Fruit fly (Drosophila melanogaster) whole organism, embryonic: ENCODE results near the gene CG6432.
A peak's percentile ranks its signal among the peaks of the same experiment; 100 is the strongest.

Experiments used
- Atf-2 ChIP-seq: fragments of 200-800 bp; sonication (Bioruptor generic); optimal IDR thresholded peaks from 2 replicates; lab custom pipeline; 2016; ENCODE audit warnings: missing biosample characterization, missing genetic modification characterization
- CG1024 ChIP-seq: fragments of 200-800 bp; sonication (Bioruptor generic); IDR thresholded peaks from 2 replicates; pipeline ENCODE4 v1.3.6; 2022; ENCODE audit warnings: missing biosample characterization, missing genetic modification characterization
- CG10267 ChIP-seq: fragments of 200-800 bp; sonication (Bioruptor generic); optimal IDR thresholded peaks from 2 replicates; lab custom pipeline; 2018; ENCODE audit warnings: missing biosample characterization, mild to moderate bottlenecking, missing genetic modification characterization, moderate library complexity
- CG10274 ChIP-seq: fragments of 200-800 bp; sonication (Bioruptor generic); optimal IDR thresholded peaks from 3 replicates; lab custom pipeline; 2017; ENCODE audit warnings: missing biosample characterization, mild to moderate bottlenecking, missing genetic modification characterization
- CG15269 ChIP-seq: fragments of 200-800 bp; sonication (Bioruptor generic); optimal IDR thresholded peaks from 2 replicates; lab custom pipeline; 2018; ENCODE audit warnings: missing biosample characterization, mild to moderate bottlenecking, missing genetic modification characterization, moderate library complexity
- CG1602 ChIP-seq: fragments of 200-800 bp; sonication (Bioruptor generic); optimal IDR thresholded peaks from 3 replicates; lab custom pipeline; 2016; ENCODE audit warnings: missing biosample characterization, missing genetic modification characterization
- CG17385 ChIP-seq: fragments of 200-800 bp; sonication (Bioruptor generic); optimal IDR thresholded peaks from 3 replicates; lab custom pipeline; 2018; ENCODE audit warnings: missing biosample characterization, mild to moderate bottlenecking, missing genetic modification characterization
- CG1792 ChIP-seq: fragments of 200-800 bp; sonication (Bioruptor generic); optimal IDR thresholded peaks from 2 replicates; lab custom pipeline; 2016; ENCODE audit warnings: missing biosample characterization, missing genetic modification characterization
- CG2129 ChIP-seq: fragments of 200-800 bp; sonication (Bioruptor generic); IDR thresholded peaks from 2 replicates; pipeline ENCODE4 v1.3.6; 2022; ENCODE audit warnings: missing biosample characterization, missing genetic modification characterization; ENCODE audit not compliant: partially characterized antibody
- CG2199 ChIP-seq: fragments of 200-800 bp; sonication (Bioruptor generic); IDR thresholded peaks from 3 replicates; pipeline ENCODE4 v1.3.6; 2022; ENCODE audit warnings: missing biosample characterization, missing genetic modification characterization
- CG31224 ChIP-seq: fragments of 200-800 bp; sonication (Bioruptor generic); IDR thresholded peaks from 2 replicates; pipeline ENCODE4 v1.3.6; 2022; ENCODE audit warnings: missing biosample characterization, missing genetic modification characterization
- CG31365 ChIP-seq: fragments of 200-800 bp; sonication (Bioruptor generic); optimal IDR thresholded peaks from 2 replicates; lab custom pipeline; 2018; ENCODE audit warnings: missing biosample characterization, mild to moderate bottlenecking, missing genetic modification characterization
- CG3726 ChIP-seq: fragments of 200-800 bp; sonication (Bioruptor generic); IDR thresholded peaks from 3 replicates; pipeline ENCODE4, ENCODE4 v1.3.6; 2022; ENCODE audit warnings: missing biosample characterization, missing genetic modification characterization
- CG5180 ChIP-seq: fragments of 200-800 bp; sonication (Bioruptor generic); optimal IDR thresholded peaks from 3 replicates; lab custom pipeline; 2017; ENCODE audit warnings: missing biosample characterization, missing genetic modification characterization, mild to moderate bottlenecking, moderate library complexity, missing genetic modification reagents
- CG6765 ChIP-seq: fragments of 200-800 bp; sonication (Bioruptor generic); optimal IDR thresholded peaks from 3 replicates; lab custom pipeline; 2017; ENCODE audit warnings: missing biosample characterization, mild to moderate bottlenecking, missing genetic modification characterization
- CG6813 ChIP-seq: fragments of 200-800 bp; sonication (Bioruptor generic); optimal IDR thresholded peaks from 2 replicates; lab custom pipeline; 2017; ENCODE audit warnings: missing biosample characterization, missing genetic modification characterization, mild to moderate bottlenecking, moderate library complexity, missing genetic modification reagents
- CG8089 ChIP-seq: fragments of 200-800 bp; sonication (Bioruptor generic); optimal IDR thresholded peaks from 3 replicates; lab custom pipeline; 2016; ENCODE audit warnings: missing biosample characterization, missing genetic modification characterization
- CG8478 ChIP-seq: fragments of >200 bp; optimal IDR thresholded peaks from 2 replicates; lab custom pipeline; 2018
- CG9215 ChIP-seq: fragments of 200-800 bp; sonication (Bioruptor generic); IDR thresholded peaks from 2 replicates; pipeline ENCODE4 v1.3.6; 2022; ENCODE audit warnings: missing biosample characterization, missing genetic modification characterization
- Chrac-16 ChIP-seq: fragments of 200-800 bp; sonication (Bioruptor generic); optimal IDR thresholded peaks from 3 replicates; lab custom pipeline; 2016; ENCODE audit warnings: missing biosample characterization, missing genetic modification characterization
- CkIIα-i1 ChIP-seq: fragments of 200-800 bp; sonication (Bioruptor generic); IDR thresholded peaks from 2 replicates; pipeline ENCODE4 v1.3.6; 2022; ENCODE audit warnings: missing biosample characterization, missing genetic modification characterization
- Dref ChIP-seq: fragments of 200-800 bp; sonication (Bioruptor generic); IDR thresholded peaks from 2 replicates; pipeline ENCODE4 v1.3.6; 2022; ENCODE audit warnings: missing biosample characterization, missing genetic modification characterization
- HmgZ ChIP-seq: fragments of 200-800 bp; sonication (Bioruptor generic); optimal IDR thresholded peaks from 2 replicates; lab custom pipeline; 2018; ENCODE audit warnings: missing biosample characterization, mild to moderate bottlenecking, missing genetic modification characterization
- Hmr ChIP-seq: fragments of 200-800 bp; sonication (Bioruptor generic); optimal IDR thresholded peaks from 3 replicates; lab custom pipeline; 2017; ENCODE audit warnings: mild to moderate bottlenecking, missing biosample characterization, missing genetic modification reagents, missing genetic modification characterization
- Hr51 ChIP-seq, 2 experiments: fragments of 200-800 bp; sonication (Bioruptor generic); optimal IDR thresholded peaks; 2 replicates in 1 of 2; 3 replicates in 1 of 2; lab custom pipeline; 2016 to 2018; ENCODE audit warnings: missing biosample characterization in 2 of 2, missing genetic modification characterization in 2 of 2, mild to moderate bottlenecking in 1 of 2, moderate library complexity in 1 of 2
- Jarid2 ChIP-seq: fragments of 200-800 bp; sonication (Bioruptor generic); optimal IDR thresholded peaks from 3 replicates; lab custom pipeline; 2017; ENCODE audit warnings: mild to moderate bottlenecking, missing biosample characterization, missing genetic modification reagents, missing genetic modification characterization
- Kr ChIP-seq: fragments of 200-800 bp; sonication (Bioruptor generic); optimal IDR thresholded peaks from 2 replicates; lab custom pipeline; 2017; ENCODE audit warnings: missing biosample characterization, mild to moderate bottlenecking, missing genetic modification characterization
- Opbp ChIP-seq: fragments of 200-800 bp; sonication (Bioruptor generic); IDR thresholded peaks from 3 replicates; pipeline ENCODE4 v1.3.6; 2022; ENCODE audit warnings: missing biosample characterization, missing genetic modification characterization; ENCODE audit not compliant: partially characterized antibody
- Optix ChIP-seq: fragments of 200-800 bp; sonication (Bioruptor generic); IDR thresholded peaks from 3 replicates; pipeline ENCODE4 v1.3.6; 2022; ENCODE audit warnings: missing biosample characterization, missing genetic modification characterization
- Side ChIP-seq: fragments of 200-800 bp; sonication (Bioruptor generic); optimal IDR thresholded peaks from 2 replicates; lab custom pipeline; 2016; ENCODE audit warnings: missing biosample characterization, missing genetic modification characterization
- Sry-β ChIP-seq: fragments of 200-800 bp; sonication (Bioruptor generic); optimal IDR thresholded peaks from 2 replicates; lab custom pipeline; 2018; ENCODE audit warnings: missing biosample characterization, mild to moderate bottlenecking, missing genetic modification characterization, moderate library complexity
- ac ChIP-seq: fragments of 200-800 bp; sonication (Bioruptor generic); optimal IDR thresholded peaks from 3 replicates; lab custom pipeline; 2017; ENCODE audit warnings: missing biosample characterization, mild to moderate bottlenecking, missing genetic modification characterization
- bigmax ChIP-seq: fragments of 200-800 bp; sonication (Bioruptor generic); optimal IDR thresholded peaks from 2 replicates; lab custom pipeline; 2018; ENCODE audit warnings: missing biosample characterization, mild to moderate bottlenecking, missing genetic modification characterization
- bowl ChIP-seq: fragments of 200-800 bp; sonication (Bioruptor generic); IDR thresholded peaks from 2 replicates; pipeline ENCODE4 v1.3.6; 2022; ENCODE audit warnings: missing biosample characterization, missing genetic modification characterization
- dpn ChIP-seq, 2 experiments: fragments of 200-800 bp; sonication (Bioruptor generic); optimal IDR thresholded peaks; 3 replicates each; lab custom pipeline; 2016; ENCODE audit warnings: missing biosample characterization in 2 of 2, missing genetic modification characterization in 2 of 2
- gsb-n ChIP-seq: fragments of 200-800 bp; sonication (Bioruptor generic); optimal IDR thresholded peaks from 3 replicates; lab custom pipeline; 2018; ENCODE audit warnings: missing biosample characterization, mild to moderate bottlenecking, missing genetic modification characterization
- insv ChIP-seq, 2 experiments: fragments of 200-800 bp; sonication (Bioruptor generic); optimal IDR thresholded peaks; 3 replicates each; lab custom pipeline; 2016 to 2018; ENCODE audit warnings: missing biosample characterization in 2 of 2, missing genetic modification characterization in 2 of 2
- nerfin-1 ChIP-seq: fragments of 200-800 bp; sonication (Bioruptor generic); optimal IDR thresholded peaks from 3 replicates; lab custom pipeline; 2019; ENCODE audit warnings: missing biosample characterization, mild to moderate bottlenecking, missing genetic modification characterization, moderate library complexity
- pan ChIP-seq, 4 experiments: fragments of >200 bp in 3 of 4; fragments of 200-800 bp in 1 of 4; sonication (Bioruptor generic) in 1 of 4; optimal IDR thresholded peaks in 3 of 4; IDR thresholded peaks in 1 of 4; 2 replicates each; pipeline versions ENCODE4 v1.3.6 to Lab custom; 2017 to 2022; ENCODE audit warnings: missing biosample characterization in 2 of 4, missing genetic modification characterization in 2 of 4, mixed read lengths in 1 of 4
- prd ChIP-seq, 3 experiments: fragments of >200 bp in 2 of 3; fragments of 200-800 bp in 1 of 3; sonication (Bioruptor generic) in 1 of 3; optimal IDR thresholded peaks in 2 of 3; IDR thresholded peaks in 1 of 3; 2 replicates in 2 of 3; 3 replicates in 1 of 3; pipeline versions ENCODE4 v1.3.6 to Lab custom; 2017 to 2022; ENCODE audit warnings: missing biosample characterization in 1 of 3, missing genetic modification characterization in 1 of 3
- pum ChIP-seq: fragments of 200-800 bp; sonication (Bioruptor generic); optimal IDR thresholded peaks from 2 replicates; lab custom pipeline; 2016; ENCODE audit warnings: missing biosample characterization, missing genetic modification characterization
- ranshi ChIP-seq: fragments of 200-800 bp; sonication (Bioruptor generic); IDR thresholded peaks from 2 replicates; pipeline ENCODE4 v1.3.6; 2022; ENCODE audit warnings: missing biosample characterization, missing genetic modification characterization
- salm ChIP-seq: fragments of 200-800 bp; sonication (Bioruptor generic); optimal IDR thresholded peaks from 2 replicates; lab custom pipeline; 2018; ENCODE audit warnings: missing biosample characterization, mild to moderate bottlenecking, missing genetic modification characterization
- sd ChIP-seq: fragments of 200-800 bp; sonication (Bioruptor generic); optimal IDR thresholded peaks from 3 replicates; lab custom pipeline; 2018; ENCODE audit warnings: missing biosample characterization, mild to moderate bottlenecking, missing genetic modification characterization, moderate library complexity
- sob ChIP-seq: fragments of 200-800 bp; sonication (Bioruptor generic); IDR thresholded peaks from 2 replicates; pipeline ENCODE4 v1.3.6; 2022; ENCODE audit warnings: missing biosample characterization, missing genetic modification characterization
- vfl ChIP-seq: fragments of 200-800 bp; sonication (Bioruptor generic); optimal IDR thresholded peaks from 2 replicates; lab custom pipeline; 2016; ENCODE audit warnings: missing biosample characterization, missing genetic modification characterization
- vnd ChIP-seq: fragments of 200-800 bp; sonication (Bioruptor generic); IDR thresholded peaks from 3 replicates; pipeline ENCODE4 v1.3.6; 2022; ENCODE audit warnings: missing biosample characterization, missing genetic modification characterization; ENCODE audit not compliant: partially characterized antibody
- vvl ChIP-seq: fragments of 200-800 bp; sonication (Bioruptor generic); IDR thresholded peaks from 2 replicates; pipeline ENCODE4 v1.3.6; 2022; ENCODE audit warnings: missing biosample characterization, missing genetic modification characterization

CG6432 gene

DNA sequence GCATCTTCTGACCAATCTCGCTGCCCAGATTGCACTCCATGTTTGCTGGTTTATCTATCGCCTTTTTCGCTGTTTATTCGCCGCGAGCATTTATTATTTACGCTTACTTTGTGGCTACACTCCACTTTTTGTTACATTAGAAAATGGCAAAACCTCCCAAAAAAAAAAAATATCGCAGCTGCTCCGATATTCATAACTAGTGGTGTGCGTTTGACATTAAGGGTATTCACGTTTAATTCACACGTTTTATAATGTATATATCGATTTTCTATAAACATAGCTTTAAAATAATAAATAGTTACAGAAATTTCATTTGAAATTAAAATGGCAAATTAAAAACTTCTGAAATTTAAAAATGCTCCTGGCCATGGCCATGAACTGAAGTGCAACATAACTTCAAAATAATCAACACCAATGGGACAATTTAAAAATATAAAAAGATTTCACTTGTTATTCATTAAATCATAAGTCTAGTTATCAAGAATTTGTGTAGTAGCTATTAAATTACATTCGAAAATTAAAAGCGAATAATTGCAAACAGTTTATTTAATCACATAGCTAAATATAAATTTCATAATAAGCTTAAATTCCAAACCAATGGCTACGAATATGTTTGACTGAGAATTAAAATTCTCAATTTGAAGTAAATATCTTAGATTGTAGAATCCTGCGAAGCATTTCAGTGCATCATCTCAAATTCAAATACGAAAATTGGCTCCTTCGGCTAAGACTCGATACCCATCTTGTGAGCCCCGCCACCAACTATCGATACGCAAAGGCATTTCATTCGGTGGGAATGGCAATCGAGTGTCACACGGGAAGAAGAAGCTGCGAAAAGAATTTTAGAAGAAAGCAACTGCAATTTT is 18.3 kb upstream of the CG6432 start, which contains the start of the genes Nab2 and BRWD3 (continued):
- TF ChIP-seq Chrac-16 (GFP tag; lab: Kevin White, UChicago), result no peak
- no peak for TF ChIP-seq CG3726 (GFP tag; lab: Robert Waterston, UW)
- no peak for TF ChIP-seq Side
- no peak for TF ChIP-seq CG6765 (GFP tag; lab: Kevin White, UChicago)
- TF ChIP-seq CG10267 (tag; lab: Kevin White, UChicago), result no peak
- peak; percentile 37; the same call in 1 of the 2 replicates for TF ChIP-seq ranshi (GFP tag; lab: Robert Waterston, UW)
- TF ChIP-seq vfl (GFP tag; lab: Kevin White, UChicago), result no peak
- no peak; the same call in 1 of the 2 replicates for TF ChIP-seq CG9215
- TF ChIP-seq sob (GFP tag; lab: Robert Waterston, UW), result peak; percentile 14; the same call in 1 of the 2 replicates
- TF ChIP-seq CG6813 (GFP tag; lab: Kevin White, UChicago), result no peak
- no peak for TF ChIP-seq CkIIα-i1 (GFP tag; lab: Robert Waterston, UW)
- TF ChIP-seq bowl, result no peak
- no peak for TF ChIP-seq CG1792 (GFP tag; lab: Kevin White, UChicago)
- no peak for TF ChIP-seq CG2199
- no peak for TF ChIP-seq Kr
- no peak for TF ChIP-seq sd (tag; lab: Kevin White, UChicago)
- peak; percentile 18 for TF ChIP-seq CG1602 (GFP tag; lab: Kevin White, UChicago)
- TF ChIP-seq ac (GFP tag; lab: Kevin White, UChicago), result no peak
- no peak for TF ChIP-seq CG15269 (tag; lab: Kevin White, UChicago)
- TF ChIP-seq insv (GFP tag; optimal IDR thresholded peaks at IDR 0.05; lab: Kevin White, UChicago), result no peak
- no peak for TF ChIP-seq pum (GFP tag; lab: Kevin White, UChicago)
- TF ChIP-seq Dref, result peak; percentile 82
- TF ChIP-seq Optix (GFP tag; lab: Robert Waterston, UW), result no peak
- no peak for TF ChIP-seq Atf-2 (GFP tag; lab: Kevin White, UChicago)
- TF ChIP-seq CG17385 (GFP tag; lab: Kevin White, UChicago), result peak; percentile 93
- no peak for TF ChIP-seq Jarid2 (GFP tag; lab: Kevin White, UChicago)
- TF ChIP-seq pan (optimal IDR thresholded peaks at IDR 0.05; lab: Kevin White, UChicago), result no peak
- TF ChIP-seq pan (GFP tag; optimal IDR thresholded peaks at IDR 0.05 in 1 of 2, IDR thresholded peaks at IDR 0.05 in 1 of 2), result peak in 1 of 2 experiments; percentile 31
- TF ChIP-seq vvl, result peak; percentile 66
- 0 out of 2 replicates have a peak, but pooled peaks have one; percentile 32 for TF ChIP-seq CG1024
- peak; percentile 17 for TF ChIP-seq CG2129 (GFP tag; lab: Robert Waterston, UW)
- TF ChIP-seq CG5180 (GFP tag; lab: Kevin White, UChicago), result no peak
- no peak for TF ChIP-seq CG31365
- TF ChIP-seq gsb-n, result no peak
- TF ChIP-seq prd (optimal IDR thresholded peaks at IDR 0.05; lab: Kevin White, UChicago), result no peak
- peak; percentile 56 for TF ChIP-seq prd (GFP tag; IDR thresholded peaks at IDR 0.05; lab: Robert Waterston, UW)
- peak; percentile 57 for TF ChIP-seq vnd (GFP tag; lab: Robert Waterston, UW)
- no peak for TF ChIP-seq CG10274 (GFP tag; lab: Kevin White, UChicago)
- TF ChIP-seq CG8478, result no peak
- TF ChIP-seq salm, result no peak
- TF ChIP-seq nerfin-1 (tag; lab: Kevin White, UChicago), result no peak
- TF ChIP-seq Hmr (GFP tag; lab: Kevin White, UChicago), result no peak
- TF ChIP-seq Opbp (GFP tag; lab: Robert Waterston, UW), result peak; percentile 85
- TF ChIP-seq HmgZ, result peak; percentile 4
- TF ChIP-seq Hr51 (GFP tag; optimal IDR thresholded peaks at IDR 0.05; lab: Kevin White, UChicago), result no peak
- TF ChIP-seq Sry-β (GFP tag; lab: Kevin White, UChicago), result peak; percentile 56
- TF ChIP-seq bigmax, result no peak
- peak in 1 of 2 experiments; percentile 15 for TF ChIP-seq dpn (GFP tag; optimal IDR thresholded peaks at IDR 0.05; lab: Kevin White, UChicago)
- no peak for TF ChIP-seq CG31224 (GFP tag; lab: Robert Waterston, UW)
- TF ChIP-seq CG8089, result no peak
